Fruit fly (Drosophila melanogaster): ENCODE data around the gene tHMG2.

The tHMG2 gene

dm6 chr3R:22530305-22530704, 37.6 kb downstream of the tHMG2 start, which contains the start of gene CG33099 (continued):
- TF ChIP-seq CG15479 (GFP tag; optimal IDR thresholded peaks at IDR 0.05) = no peak
- no peak for TF ChIP-seq CG18764 (GFP tag; optimal IDR thresholded peaks at IDR 0.05)
- no peak for TF ChIP-seq CG5245 (GFP tag; optimal IDR thresholded peaks at IDR 0.05)
- peak; percentile 26 for TF ChIP-seq maf-S (GFP tag; optimal IDR thresholded peaks at IDR 0.05)
- TF ChIP-seq trh (GFP tag; optimal IDR thresholded peaks at IDR 0.05) = no peak
- no peak for TF ChIP-seq CG11723 (GFP tag; optimal IDR thresholded peaks at IDR 0.05)
- TF ChIP-seq CG12769 (tag; optimal IDR thresholded peaks at IDR 0.05) = peak; percentile 19
- peak; percentile 35; the same call in 1 of the 2 replicates for TF ChIP-seq Adf1 (GFP tag; IDR thresholded peaks at IDR 0.05)
- no peak for TF ChIP-seq CG8388 (GFP tag; optimal IDR thresholded peaks at IDR 0.05)
- TF ChIP-seq bigmax (GFP tag; optimal IDR thresholded peaks at IDR 0.05) = no peak
- no peak for TF ChIP-seq Lim3 (GFP tag; IDR thresholded peaks at IDR 0.05)
- no peak for TF ChIP-seq inv (GFP tag; IDR thresholded peaks at IDR 0.05; ENCODE audit: partially characterized antibody)
- peak; percentile 41 for TF ChIP-seq zen (tag; optimal IDR thresholded peaks at IDR 0.05)
- peak; percentile 48 for TF ChIP-seq CG8924 (tag; optimal IDR thresholded peaks at IDR 0.05)
- TF ChIP-seq BtbVII (GFP tag; optimal IDR thresholded peaks at IDR 0.05) = peak; percentile 19
- TF ChIP-seq CG17912 (GFP tag; optimal IDR thresholded peaks at IDR 0.05) = no peak
- peak; percentile 55 for TF ChIP-seq pho (GFP tag; optimal IDR thresholded peaks at IDR 0.05)
- TF ChIP-seq Dad (GFP tag; optimal IDR thresholded peaks at IDR 0.05) = no peak
- no peak for TF ChIP-seq Aef1 (GFP tag; IDR thresholded peaks at IDR 0.05)
- TF ChIP-seq Doc2 (GFP tag; IDR thresholded peaks at IDR 0.05) = no peak
- TF ChIP-seq lmd (GFP tag; IDR thresholded peaks at IDR 0.05) = no peak
- TF ChIP-seq CG12659 (GFP tag; optimal IDR thresholded peaks at IDR 0.05) = peak; percentile 49
- TF ChIP-seq CG6654 (GFP tag; optimal IDR thresholded peaks at IDR 0.05) = no peak
- TF ChIP-seq CG11504 (tag; optimal IDR thresholded peaks at IDR 0.05) = peak; percentile 9
- TF ChIP-seq Jarid2 (GFP tag; optimal IDR thresholded peaks at IDR 0.05) = peak; percentile 81
- no peak for TF ChIP-seq CG16863 (GFP tag; optimal IDR thresholded peaks at IDR 0.05)
- no peak for TF ChIP-seq Hr39 (optimal IDR thresholded peaks at IDR 0.05)
- TF ChIP-seq caup (GFP tag; optimal IDR thresholded peaks at IDR 0.05; ENCODE audit: severe bottlenecking) = peak; percentile 54
- peak; percentile 20 for TF ChIP-seq CG12104 (GFP tag; optimal IDR thresholded peaks at IDR 0.05)
- peak; percentile 60 for TF ChIP-seq CG10209 (GFP tag; optimal IDR thresholded peaks at IDR 0.05)
- TF ChIP-seq Antp (GFP tag; optimal IDR thresholded peaks at IDR 0.05) = peak; percentile 6
- TF ChIP-seq CG7556 (GFP tag; optimal IDR thresholded peaks at IDR 0.05) = peak; percentile 2
- TF ChIP-seq odd (GFP tag; optimal IDR thresholded peaks at IDR 0.05) = peak; percentile 48
- no peak for TF ChIP-seq wdn (GFP tag; IDR thresholded peaks at IDR 0.05)
- no peak for TF ChIP-seq fd3F (GFP tag; optimal IDR thresholded peaks at IDR 0.05)
- TF ChIP-seq CkIIα-i1 (GFP tag; IDR thresholded peaks at IDR 0.05) = no peak
- TF ChIP-seq Fer1 (GFP tag; optimal IDR thresholded peaks at IDR 0.05) = peak; percentile 71
- TF ChIP-seq CG7357 (GFP tag; IDR thresholded peaks at IDR 0.05) = no peak
- TF ChIP-seq ttk (GFP tag; IDR thresholded peaks at IDR 0.05) = no peak
- TF ChIP-seq fd96Cb (tag; optimal IDR thresholded peaks at IDR 0.05) = no peak
- TF ChIP-seq twi (tag; optimal IDR thresholded peaks at IDR 0.05) = no peak
- TF ChIP-seq wek (GFP tag; optimal IDR thresholded peaks at IDR 0.05) = peak; percentile 65
- TF ChIP-seq CG15011 (GFP tag; optimal IDR thresholded peaks at IDR 0.05) = peak; percentile 45
- no peak for TF ChIP-seq CG3065 (GFP tag; optimal IDR thresholded peaks at IDR 0.05)
- no peak for TF ChIP-seq CoRest (tag; optimal IDR thresholded peaks at IDR 0.05)
- no peak for TF ChIP-seq kah (GFP tag; optimal IDR thresholded peaks at IDR 0.05)
- peak; percentile 16; the same call in 1 of the 3 replicates for TF ChIP-seq so (GFP tag; IDR thresholded peaks at IDR 0.05)
- peak; percentile 78 for TF ChIP-seq ci (GFP tag; IDR thresholded peaks at IDR 0.05)
- no peak for TF ChIP-seq pita (GFP tag; optimal IDR thresholded peaks at IDR 0.05)
- no peak for TF ChIP-seq sna (GFP tag; IDR thresholded peaks at IDR 0.05; ENCODE audit: partially characterized antibody)
- no peak for TF ChIP-seq CG10654 (GFP tag; optimal IDR thresholded peaks at IDR 0.05)
- peak; percentile 40 for TF ChIP-seq CG12299 (tag; optimal IDR thresholded peaks at IDR 0.05)
